Fruit fly (Drosophila melanogaster) whole organism, wandering third instar larva: Measurements from ENCODE around the gene CG15160.
A peak's percentile ranks its signal among the peaks of the same experiment; 100 is the strongest.

Source experiments
- Abd-B ChIP-seq: fragments of >200 bp; optimal IDR thresholded peaks from 2 replicates; lab custom pipeline; 2017; ENCODE audit warnings: missing biosample characterization, missing genetic modification characterization
- CG32264 ChIP-seq: fragments of 200-800 bp; sonication (Bioruptor generic); optimal IDR thresholded peaks from 2 replicates; lab custom pipeline; 2016; ENCODE audit warnings: missing biosample characterization, missing genetic modification characterization
- Dfd ChIP-seq: fragments of >200 bp; optimal IDR thresholded peaks from 2 replicates; lab custom pipeline; 2017; ENCODE audit warnings: missing biosample characterization, missing genetic modification characterization
- Dif ChIP-seq: fragments of 200-275, 200-300 bp; sonication (Bioruptor generic); optimal IDR thresholded peaks from 2 replicates; lab custom pipeline; 2018; ENCODE audit warnings: missing biosample characterization, missing genetic modification characterization; ENCODE audit not compliant: partially characterized antibody
- GATAd ChIP-seq: sonication (Bioruptor generic); optimal IDR thresholded peaks from 2 replicates; lab custom pipeline; 2016; ENCODE audit warnings: missing biosample characterization, missing genetic modification characterization
- HLH106 ChIP-seq: fragments of 200-800 bp; optimal IDR thresholded peaks from 3 replicates; lab custom pipeline; 2019; ENCODE audit warnings: missing biosample characterization, mild to moderate bottlenecking, missing genetic modification characterization, moderate library complexity
- Hnf4 ChIP-seq: fragments of 200-800 bp; sonication (Bioruptor generic); optimal IDR thresholded peaks from 2 replicates; lab custom pipeline; 2016; ENCODE audit warnings: missing biosample characterization, mild to moderate bottlenecking, missing genetic modification characterization
- Hr78 ChIP-seq: fragments of >200 bp; optimal IDR thresholded peaks from 2 replicates; lab custom pipeline; 2017; ENCODE audit warnings: missing biosample characterization, missing genetic modification characterization
- Hr83 ChIP-seq: fragments of 200-300 bp; sonication (Bioruptor generic); optimal IDR thresholded peaks from 2 replicates; lab custom pipeline; 2016; ENCODE audit warnings: missing biosample characterization, mild to moderate bottlenecking, missing genetic modification characterization, moderate library complexity; ENCODE audit not compliant: poor library complexity, severe bottlenecking
- Jra ChIP-seq: sonication (Bioruptor generic); optimal IDR thresholded peaks from 2 replicates; lab custom pipeline; 2016; ENCODE audit warnings: missing biosample characterization, missing genetic modification characterization
- Mio ChIP-seq: sonication (Bioruptor generic); optimal IDR thresholded peaks from 2 replicates; lab custom pipeline; 2016; ENCODE audit warnings: missing biosample characterization, missing genetic modification characterization
- Myc ChIP-seq: fragments of >200 bp; optimal IDR thresholded peaks from 2 replicates; lab custom pipeline; 2017
- N ChIP-seq: fragments of >200 bp; optimal IDR thresholded peaks from 2 replicates; lab custom pipeline; 2018; ENCODE audit warnings: missing biosample characterization, missing external identifiers, missing genetic modification characterization
- OdsH ChIP-seq: fragments of 200-800 bp; sonication (Bioruptor generic); optimal IDR thresholded peaks from 2 replicates; lab custom pipeline; 2016; ENCODE audit warnings: missing biosample characterization, mild to moderate bottlenecking, missing genetic modification characterization
- Rel ChIP-seq, 2 experiments: fragments of 200-800 bp; sonication (Bioruptor generic) in 1 of 2; optimal IDR thresholded peaks; 2 replicates in 1 of 2; 3 replicates in 1 of 2; lab custom pipeline; 2016 to 2019; ENCODE audit warnings: mild to moderate bottlenecking in 2 of 2, missing biosample characterization in 2 of 2, missing genetic modification characterization in 2 of 2, moderate library complexity in 1 of 2
- Sp1 ChIP-seq: fragments of 200-800 bp; sonication (Bioruptor generic); optimal IDR thresholded peaks from 3 replicates; lab custom pipeline; 2019; ENCODE audit warnings: missing biosample characterization, mild to moderate bottlenecking, missing genetic modification characterization, moderate library complexity
- Vsx2 ChIP-seq: fragments of 200-300, 225-300 bp; sonication (Bioruptor generic); optimal IDR thresholded peaks from 2 replicates; lab custom pipeline; 2018; ENCODE audit warnings: missing biosample characterization, missing genetic modification characterization; ENCODE audit not compliant: partially characterized antibody
- br ChIP-seq: fragments of 200-800 bp; sonication (Bioruptor generic); optimal IDR thresholded peaks from 2 replicates; lab custom pipeline; 2016; ENCODE audit warnings: missing biosample characterization, missing genetic modification characterization
- brk ChIP-seq: fragments of 200-800 bp; sonication (Bioruptor generic); optimal IDR thresholded peaks from 2 replicates; lab custom pipeline; 2016; ENCODE audit warnings: missing biosample characterization, mild to moderate bottlenecking, missing genetic modification characterization
- dmrt93B ChIP-seq: fragments of 200-800 bp; sonication (Bioruptor generic); optimal IDR thresholded peaks from 2 replicates; lab custom pipeline; 2018; ENCODE audit warnings: missing biosample characterization, mild to moderate bottlenecking, missing genetic modification characterization
- dsf ChIP-seq: sonication (Bioruptor generic); optimal IDR thresholded peaks from 2 replicates; lab custom pipeline; 2016; ENCODE audit warnings: missing biosample characterization, missing genetic modification characterization, borderline replicate concordance
- ey ChIP-seq: fragments of 200-800 bp; sonication (Bioruptor generic); optimal IDR thresholded peaks from 2 replicates; lab custom pipeline; 2016; ENCODE audit warnings: missing biosample characterization, missing genetic modification characterization
- foxo ChIP-seq, 2 experiments: fragments of 200-800 bp; sonication (Bioruptor generic); optimal IDR thresholded peaks; 2 replicates in 1 of 2; 3 replicates in 1 of 2; lab custom pipeline; 2016 to 2017; ENCODE audit warnings: missing biosample characterization in 2 of 2, missing genetic modification characterization in 2 of 2
- fru ChIP-seq: fragments of 200-800 bp; sonication (Bioruptor generic); optimal IDR thresholded peaks from 3 replicates; lab custom pipeline; 2016; ENCODE audit warnings: missing biosample characterization, mild to moderate bottlenecking, missing genetic modification characterization
- h ChIP-seq: fragments of 200-800 bp; sonication (Bioruptor generic); optimal IDR thresholded peaks from 3 replicates; lab custom pipeline; 2016; ENCODE audit warnings: missing biosample characterization, mild to moderate bottlenecking, missing genetic modification characterization
- jim ChIP-seq: fragments of 175-275, 200-325 bp; sonication (Bioruptor generic); optimal IDR thresholded peaks from 2 replicates; lab custom pipeline; 2016; ENCODE audit warnings: missing biosample characterization, mild to moderate bottlenecking, missing genetic modification characterization
- psq ChIP-seq: fragments of 200-800 bp; sonication (Bioruptor generic); optimal IDR thresholded peaks from 3 replicates; lab custom pipeline; 2017; ENCODE audit warnings: missing biosample characterization, mild to moderate bottlenecking, missing genetic modification characterization, moderate library complexity
- rgr ChIP-seq: fragments of 200-800 bp; sonication (Bioruptor generic); optimal IDR thresholded peaks from 3 replicates; lab custom pipeline; 2016; ENCODE audit warnings: missing biosample characterization, mild to moderate bottlenecking, missing genetic modification characterization
- sage ChIP-seq: fragments of 200-800 bp; sonication (Bioruptor generic); optimal IDR thresholded peaks from 2 replicates; lab custom pipeline; 2016; ENCODE audit warnings: missing biosample characterization, mild to moderate bottlenecking, missing genetic modification characterization
- sv ChIP-seq: fragments of 200-800 bp; sonication (Bioruptor generic); optimal IDR thresholded peaks from 3 replicates; lab custom pipeline; 2016; ENCODE audit warnings: missing biosample characterization, missing genetic modification characterization
- tai ChIP-seq: sonication (Bioruptor generic); optimal IDR thresholded peaks from 2 replicates; lab custom pipeline; 2016; ENCODE audit warnings: missing biosample characterization, missing genetic modification characterization
- usp ChIP-seq: fragments of >200 bp; optimal IDR thresholded peaks from 2 replicates; lab custom pipeline; 2017; ENCODE audit warnings: missing biosample characterization, missing genetic modification characterization
- woc ChIP-seq: sonication (Bioruptor generic); optimal IDR thresholded peaks from 2 replicates; lab custom pipeline; 2016; ENCODE audit warnings: missing biosample characterization, mild to moderate bottlenecking, missing genetic modification characterization

CG15160 gene

DNA sequence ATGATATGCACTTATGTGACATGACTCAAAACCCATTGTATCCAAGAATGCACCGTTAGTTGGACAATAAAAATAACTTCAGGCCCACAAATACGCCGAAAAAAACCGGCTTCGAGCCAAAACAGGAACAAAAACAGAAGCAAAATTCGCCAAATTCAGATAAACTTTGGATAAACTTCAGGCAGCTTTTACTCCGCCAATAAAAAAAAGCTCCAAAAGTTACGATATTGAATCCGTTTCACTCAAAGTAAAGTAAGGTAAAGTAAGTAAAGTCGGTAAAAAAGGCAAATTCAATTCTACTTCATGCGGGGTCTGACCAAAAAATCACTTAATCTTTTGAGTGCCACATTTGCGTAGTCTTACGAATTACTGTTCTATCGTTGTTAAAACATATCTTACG is 26.7 kb upstream of the CG15160 start:
- no peak for TF ChIP-seq usp
- TF ChIP-seq Mio: no peak
- TF ChIP-seq foxo (GFP tag; optimal IDR thresholded peaks at IDR 0.05; lab: Kevin White, UChicago): peak in 1 of 2 experiments; percentile 27
- TF ChIP-seq brk: peak; percentile 0
- no peak for TF ChIP-seq Sp1
- no peak for TF ChIP-seq OdsH (GFP tag; lab: Kevin White, UChicago)
- TF ChIP-seq HLH106 (tag; lab: Kevin White, UChicago): no peak
- TF ChIP-seq tai (GFP tag; lab: Kevin White, UChicago): no peak
- no peak for TF ChIP-seq Dfd (GFP tag; lab: Kevin White, UChicago)
- TF ChIP-seq fru (GFP tag; lab: Kevin White, UChicago): no peak
- peak; percentile 35 for TF ChIP-seq sage (GFP tag; lab: Kevin White, UChicago)
- no peak for TF ChIP-seq sv (GFP tag; lab: Kevin White, UChicago)
- TF ChIP-seq Vsx2 (GFP tag; lab: Kevin White, UChicago): no peak

DNA sequence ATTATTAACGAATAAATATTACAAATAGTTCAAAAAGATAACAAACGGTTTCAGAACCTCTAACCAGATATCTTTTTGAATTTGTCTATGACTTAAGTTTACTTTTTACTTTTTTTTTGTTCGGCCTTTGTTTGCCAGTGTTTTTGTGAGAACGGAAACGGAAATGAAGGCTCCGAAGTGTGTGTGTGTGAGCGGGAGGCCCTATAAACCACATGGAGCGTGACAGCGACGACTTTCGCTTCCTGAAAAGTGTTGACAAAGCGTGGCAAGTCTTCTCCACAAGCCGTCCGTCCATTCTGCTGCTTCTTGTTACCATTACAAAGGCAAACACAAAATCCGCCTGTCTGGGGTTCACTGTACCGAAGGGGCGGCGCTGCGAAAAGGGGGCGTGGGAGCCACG is 26.3 kb upstream of the CG15160 start:
- no peak for TF ChIP-seq sage (GFP tag; lab: Kevin White, UChicago)
- TF ChIP-seq OdsH (GFP tag; lab: Kevin White, UChicago): no peak
- TF ChIP-seq N (GFP tag; lab: Kevin White, UChicago): no peak
- no peak for TF ChIP-seq Hnf4 (GFP tag; lab: Kevin White, UChicago)
- TF ChIP-seq dmrt93B (GFP tag; lab: Kevin White, UChicago): no peak
- no peak for TF ChIP-seq Jra (GFP tag; lab: Kevin White, UChicago)
- TF ChIP-seq woc (GFP tag; lab: Kevin White, UChicago): no peak
- no peak for TF ChIP-seq Abd-B (GFP tag; lab: Kevin White, UChicago)
- TF ChIP-seq Hr83: no peak
- no peak for TF ChIP-seq usp
- TF ChIP-seq foxo (GFP tag; optimal IDR thresholded peaks at IDR 0.05; lab: Kevin White, UChicago): no peak
- no peak for TF ChIP-seq Hr78 (GFP tag; lab: Kevin White, UChicago)
- no peak for TF ChIP-seq Sp1

DNA sequence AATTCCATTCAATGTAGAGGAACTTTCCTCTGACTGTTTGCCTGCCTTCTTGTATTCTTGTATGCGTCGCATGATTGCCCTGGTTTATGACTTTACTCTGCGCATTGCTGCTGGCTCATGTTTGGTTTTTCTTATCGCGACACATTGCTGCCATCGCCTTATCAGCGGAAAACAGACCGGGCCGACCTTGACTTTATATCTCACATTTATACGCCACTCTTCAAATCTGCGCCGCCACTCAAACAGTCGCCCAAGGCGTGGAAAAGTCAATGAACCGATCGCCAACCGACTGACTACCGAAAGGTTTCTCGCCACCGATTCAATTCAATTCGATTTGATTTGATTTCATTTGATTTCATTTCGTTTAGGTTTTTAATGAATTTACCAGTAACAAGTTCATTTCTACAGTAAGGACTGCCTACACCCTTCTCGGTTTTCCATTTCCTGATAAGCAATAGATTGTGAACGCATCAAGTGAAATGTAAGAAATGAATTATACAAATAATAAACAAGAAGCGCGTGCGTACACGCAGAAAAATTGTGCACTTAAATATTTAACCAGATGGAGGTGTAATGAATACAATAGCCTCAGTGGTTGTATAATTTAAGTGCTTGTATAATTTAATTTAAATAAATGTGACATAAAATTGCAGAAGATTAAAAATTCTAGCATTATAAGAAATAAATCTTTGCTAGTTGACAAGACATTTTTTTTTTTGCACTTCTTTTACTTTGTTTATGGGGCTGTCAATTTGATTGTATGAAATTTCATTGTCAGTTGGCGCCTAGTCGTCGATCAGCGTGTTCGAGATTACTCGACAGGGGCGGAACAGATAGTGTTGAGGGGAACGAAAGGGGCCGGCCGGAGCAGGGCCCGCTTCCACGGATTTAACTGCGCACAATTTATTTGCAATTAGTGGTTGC is 24.2 kb upstream of the CG15160 start:
- TF ChIP-seq sage (GFP tag; lab: Kevin White, UChicago): no peak
- TF ChIP-seq foxo (GFP tag; optimal IDR thresholded peaks at IDR 0.05; lab: Kevin White, UChicago): peak in 1 of 2 experiments; percentile 26
- peak; percentile 18 for TF ChIP-seq ey
- TF ChIP-seq Rel (GFP tag; optimal IDR thresholded peaks at IDR 0.05; lab: Kevin White, UChicago): no peak
- peak; percentile 44 for TF ChIP-seq Rel (tag; optimal IDR thresholded peaks at IDR 0.05; lab: Kevin White, UChicago)
- peak; percentile 12 for TF ChIP-seq fru (GFP tag; lab: Kevin White, UChicago)
- TF ChIP-seq psq (GFP tag; lab: Kevin White, UChicago): peak; percentile 2
- no peak for TF ChIP-seq N (GFP tag; lab: Kevin White, UChicago)
- TF ChIP-seq rgr (GFP tag; lab: Kevin White, UChicago): peak; percentile 6
- TF ChIP-seq HLH106 (tag; lab: Kevin White, UChicago): peak; percentile 6
- peak; percentile 48 for TF ChIP-seq h
- no peak for TF ChIP-seq br (GFP tag; lab: Kevin White, UChicago)

dm6 chr2L:18567563-18567962 is 23.1 kb upstream of the CG15160 start:
- TF ChIP-seq Hnf4 (GFP tag; lab: Kevin White, UChicago) (peak; percentile 46), Dif (GFP tag; lab: Kevin White, UChicago) (no peak), foxo (GFP tag; optimal IDR thresholded peaks at IDR 0.05; lab: Kevin White, UChicago) (peak in 1 of 2 experiments; percentile 64), dmrt93B (GFP tag; lab: Kevin White, UChicago) (peak; percentile 7), Rel (GFP tag; optimal IDR thresholded peaks at IDR 0.05; lab: Kevin White, UChicago) (no peak), Rel (tag; optimal IDR thresholded peaks at IDR 0.05; lab: Kevin White, UChicago) (no peak), woc (GFP tag; lab: Kevin White, UChicago) (no peak), Abd-B (GFP tag; lab: Kevin White, UChicago) (no peak), sage (GFP tag; lab: Kevin White, UChicago) (no peak), OdsH (GFP tag; lab: Kevin White, UChicago) (peak; percentile 66), Myc (lab: Kevin White, UChicago) (no peak), jim (GFP tag; lab: Kevin White, UChicago) (no peak), ey (peak; percentile 8), GATAd (GFP tag; lab: Kevin White, UChicago) (no peak), br (GFP tag; lab: Kevin White, UChicago) (peak; percentile 47), rgr (GFP tag; lab: Kevin White, UChicago) (peak; percentile 70), Hr83 (peak; percentile 69), Jra (GFP tag; lab: Kevin White, UChicago) (peak; percentile 37), CG32264 (GFP tag; lab: Kevin White, UChicago) (peak; percentile 12), Sp1 (peak; percentile 29), h (peak; percentile 67), dsf (GFP tag; lab: Kevin White, UChicago) (no peak), tai (GFP tag; lab: Kevin White, UChicago) (peak; percentile 69), fru (GFP tag; lab: Kevin White, UChicago) (peak; percentile 50)
